Worm (Caenorhabditis elegans) whole organism, L3 larva: ENCODE data around the gene F54D12.8.

Experiments
- R02D3.7 ChIP-seq: fragments of 150-350 bp; optimal IDR thresholded peaks from 2 replicates; lab custom pipeline; 2014; ENCODE audit warnings: missing biosample characterization, missing genetic modification characterization
- elt-1 ChIP-seq: fragments of 150-350 bp; optimal IDR thresholded peaks from 2 replicates; lab custom pipeline; 2014; ENCODE audit warnings: missing biosample characterization, missing genetic modification characterization
- nhr-11 ChIP-seq: fragments of 150-350 bp; optimal IDR thresholded peaks from 2 replicates; lab custom pipeline; 2014; ENCODE audit warnings: missing biosample characterization, missing genetic modification characterization
- nhr-237 ChIP-seq: fragments of 150-350 bp; optimal IDR thresholded peaks from 2 replicates; lab custom pipeline; 2014; ENCODE audit warnings: missing biosample characterization, missing genetic modification characterization
- unc-62 ChIP-seq: fragments of 150-350 bp; sonication (generic microtip); optimal IDR thresholded peaks from 4 replicates; lab custom pipeline; 2014; ENCODE audit warnings: missing biosample characterization, missing genetic modification reagents, missing genetic modification characterization

ce11 chrII:1436715-1437114 is 38.9 kb upstream of the F54D12.8 start:
- TF ChIP-seq elt-1 (tag; lab: Kevin White, UChicago) (no peak), unc-62 (no peak), R02D3.7 (tag; lab: Kevin White, UChicago) (no peak), nhr-11 (tag; lab: Kevin White, UChicago) (no peak), nhr-237 (tag; lab: Kevin White, UChicago) (no peak)
